Fruit fly (Drosophila melanogaster) whole organism: ENCODE measurements around the gene Osi20.

Source experiments
- CG8478 ChIP-seq: fragments of >200 bp; optimal IDR thresholded peaks from 2 replicates; lab custom pipeline; 2018; ENCODE audit warnings: inconsistent platforms
- pan ChIP-seq: fragments of >200 bp; optimal IDR thresholded peaks from 2 replicates; lab custom pipeline; 2017
- psq ChIP-seq: fragments of >200 bp; optimal IDR thresholded peaks from 2 replicates; lab custom pipeline; 2017

DNA sequence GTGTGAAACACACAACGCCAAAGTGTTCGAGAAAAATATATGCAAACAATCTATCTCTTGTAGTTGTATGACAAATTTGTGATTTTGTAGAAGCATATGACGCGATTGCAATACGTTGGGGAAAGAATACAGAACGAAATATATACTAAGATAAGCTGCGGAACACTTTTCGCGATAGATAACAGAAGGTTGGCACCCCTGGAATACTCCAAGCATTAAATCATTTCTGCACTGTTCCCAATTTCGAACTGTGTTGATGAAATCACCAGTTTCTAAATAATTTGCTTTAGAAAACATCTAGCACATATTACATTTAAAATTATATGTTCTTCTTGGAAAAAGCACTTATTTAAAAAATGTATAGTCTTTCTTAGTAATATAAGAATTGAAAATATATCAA lies 14.5 kb downstream of the Osi20 start:
- TF ChIP-seq pan (lab: Kevin White, UChicago) (no peak), psq (lab: Kevin White, UChicago) (no peak), CG8478 (lab: Kevin White, UChicago) (no peak)
